Fruit fly (Drosophila melanogaster) ovary, adult (tissue): ENCODE measurements around the gene Rpn7.
A peak's percentile ranks its signal among the peaks of the same experiment; 100 is the strongest.

Source experiments
- CG17801 ChIP-seq: fragments of 200-800 bp; optimal IDR thresholded peaks from 2 replicates; lab custom pipeline; 2019; ENCODE audit warnings: missing biosample characterization, mild to moderate bottlenecking, missing genetic modification characterization, moderate library complexity; ENCODE audit not compliant: partially characterized antibody

Gene Rpn7

dm6 chr3R:22461673-22462585 is at the start of gene Rpn7, which contains the start of gene AP-2mu:
Rpn7 (minus strand) TSS chr3R:22462054.
AP-2mu (plus strand) TSS chr3R:22462455.
- no peak for TF ChIP-seq CG17801

dm6 chr3R:22503630-22504029 is 41.8 kb upstream of the Rpn7 start:
- TF ChIP-seq CG17801 = no peak

- TF ChIP-seq CG17801 = no peak
These were observed 35.2 kb upstream of the Rpn7 start, which contains the start of gene Octbeta1R for dm6 chr3R:22497025-22497424. Octbeta1R (plus strand) TSS chr3R:22497215.

- no peak for TF ChIP-seq CG17801
These were observed 32.9 kb upstream of the Rpn7 start for dm6 chr3R:22494523-22495309.

- no peak for TF ChIP-seq CG17801
These were observed 30.9 kb upstream of the Rpn7 start, which contains the start of gene tHMG2 for dm6 chr3R:22492767-22493166. tHMG2 (plus strand) TSS chr3R:22492953.

- TF ChIP-seq CG17801 = peak; percentile 65
These were observed 29.4 kb upstream of the Rpn7 start, which contains the start of the genes CCT1 and tHMG1 for dm6 chr3R:22491088-22491879. CCT1 (minus strand) TSS chr3R:22491439. tHMG1 (plus strand) TSS chr3R:22491829.

dm6 chr3R:22488855-22489254 is 27.0 kb upstream of the Rpn7 start, which contains the start of gene CG5376:
CG5376 (minus strand) TSS chr3R:22488955.
- TF ChIP-seq CG17801 = no peak

- peak; percentile 17 for TF ChIP-seq CG17801
These were observed 25.2 kb upstream of the Rpn7 start, which contains the start of gene Pfdn5 for dm6 chr3R:22487037-22487492. Pfdn5 (plus strand) TSS chr3R:22487039.

- no peak for TF ChIP-seq CG17801
These were observed 21.7 kb upstream of the Rpn7 start for dm6 chr3R:22483537-22483936.

- TF ChIP-seq CG17801 = no peak
These were observed 8.2 kb upstream of the Rpn7 start for dm6 chr3R:22470064-22470463.

- no peak for TF ChIP-seq CG17801
These were observed 7.1 kb upstream of the Rpn7 start for dm6 chr3R:22468829-22469487.

dm6 chr3R:22467939-22468571 is 6.2 kb upstream of the Rpn7 start, which contains the start of the genes CG5377 and Nrx-1:
CG5377 (minus strand) TSS chr3R:22468157.
Nrx-1 (plus strand) TSS chr3R:22468512.
- TF ChIP-seq CG17801 = peak; percentile 32

dm6 chr3R:22465984-22466530 is 4.2 kb upstream of the Rpn7 start, which contains the start of gene Pebp1:
Pebp1 (plus strand) TSS chr3R:22466034.
- TF ChIP-seq CG17801 = no peak

dm6 chr3R:22465138-22465537 is 3.3 kb upstream of the Rpn7 start:
- no peak for TF ChIP-seq CG17801
